Worm (Caenorhabditis elegans): ENCODE measurements around the gene T19H5.4.

Gene T19H5.4

DNA sequence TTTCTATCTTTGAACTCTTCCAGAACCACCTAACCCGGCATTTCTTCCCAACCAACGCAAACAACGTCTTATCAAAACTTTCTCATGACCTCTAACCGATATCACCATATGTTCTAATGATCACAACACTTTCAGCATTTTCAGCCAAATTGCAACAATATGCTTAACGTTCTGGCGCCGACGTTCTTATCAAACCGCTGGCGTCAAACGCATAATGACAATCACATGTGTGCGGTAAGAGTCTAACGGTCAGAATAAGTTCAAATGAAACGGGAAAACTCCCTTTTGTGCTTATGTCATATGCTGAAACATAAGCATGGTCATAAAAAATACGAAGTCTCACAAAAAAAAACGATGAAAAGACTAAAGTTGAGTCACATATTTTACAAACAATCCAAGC lies 13.7 kb upstream of the T19H5.4 start (continued):
- TF ChIP-seq T26A8.4 (GFP tag; IDR thresholded peaks at IDR 0.05) (no peak), nhr-48 (tag; optimal IDR thresholded peaks at IDR 0.05) (peak; percentile 86), nhr-77 (tag; optimal IDR thresholded peaks at IDR 0.05) (peak; percentile 79), F44E2.7 (GFP tag; IDR thresholded peaks at IDR 0.05) (no peak), php-3 (GFP tag; IDR thresholded peaks at IDR 0.05) (peak; percentile 91), lin-38 (GFP tag; IDR thresholded peaks at IDR 0.05) (no peak), mep-1 (tag; optimal IDR thresholded peaks at IDR 0.05) (peak; percentile 60), ama-1 (optimal IDR thresholded peaks at IDR 0.05) (no peak), jun-1 (tag; optimal IDR thresholded peaks at IDR 0.05) (peak; percentile 53)

DNA sequence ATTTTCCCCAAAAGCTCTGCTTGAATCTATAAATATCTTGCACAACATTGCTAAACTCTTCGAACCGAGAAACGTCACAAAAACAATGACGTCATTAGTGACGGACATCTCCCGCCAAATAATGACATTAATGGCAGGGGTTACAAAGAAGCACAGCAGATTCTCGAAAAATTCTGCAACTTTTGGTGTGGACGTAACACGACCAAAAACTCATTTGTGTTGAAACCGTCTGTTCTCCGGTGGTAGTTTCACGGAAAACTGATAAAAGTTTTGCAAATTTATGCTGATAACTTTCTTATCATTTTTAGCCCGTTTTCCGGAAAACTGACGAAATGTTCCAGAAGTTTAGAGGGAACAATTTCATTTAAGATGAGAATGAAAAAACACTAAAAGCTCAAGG lies 11.4 kb upstream of the T19H5.4 start:
- TF ChIP-seq lin-39 (tag; optimal IDR thresholded peaks at IDR 0.05), result no peak
- peak; percentile 32 for TF ChIP-seq dve-1 (tag; optimal IDR thresholded peaks at IDR 0.05; ENCODE audit: insufficient read depth)
- no peak for TF ChIP-seq Y48G9A.11 (GFP tag; IDR thresholded peaks at IDR 0.05)
- 0 out of 2 replicates have a peak, but pooled peaks have one; percentile 25 for TF ChIP-seq mdt-29 (GFP tag; IDR thresholded peaks at IDR 0.05)
- TF ChIP-seq dmd-6 (GFP tag; IDR thresholded peaks at IDR 0.05), result peak; percentile 90
- peak in 1 of 2 experiments; percentile 15 for TF ChIP-seq lsy-2 (tag; optimal IDR thresholded peaks at IDR 0.05)
- no peak for TF ChIP-seq dmd-8 (GFP tag; IDR thresholded peaks at IDR 0.05)
- peak; percentile 45 for TF ChIP-seq nhr-28 (tag; optimal IDR thresholded peaks at IDR 0.05)
- peak; percentile 60 for TF ChIP-seq hlh-11 (tag; optimal IDR thresholded peaks at IDR 0.05)
- TF ChIP-seq lin-15B (tag; optimal IDR thresholded peaks at IDR 0.05), result no peak
- TF ChIP-seq arid-1 (GFP tag; conservative IDR thresholded peaks at IDR 0.05), result no peak
- no peak for TF ChIP-seq nhr-111 (GFP tag; optimal IDR thresholded peaks at IDR 0.05)
- TF ChIP-seq php-3 (GFP tag; IDR thresholded peaks at IDR 0.05), result 0 out of 2 replicates have a peak, but pooled peaks have one; percentile 13
- TF ChIP-seq daf-16 (GFP tag; optimal IDR thresholded peaks at IDR 0.05), result no peak
- TF ChIP-seq daf-16 (tag; optimal IDR thresholded peaks at IDR 0.05), result peak; percentile 31
- no peak for TF ChIP-seq nhr-77 (tag; optimal IDR thresholded peaks at IDR 0.05)

DNA sequence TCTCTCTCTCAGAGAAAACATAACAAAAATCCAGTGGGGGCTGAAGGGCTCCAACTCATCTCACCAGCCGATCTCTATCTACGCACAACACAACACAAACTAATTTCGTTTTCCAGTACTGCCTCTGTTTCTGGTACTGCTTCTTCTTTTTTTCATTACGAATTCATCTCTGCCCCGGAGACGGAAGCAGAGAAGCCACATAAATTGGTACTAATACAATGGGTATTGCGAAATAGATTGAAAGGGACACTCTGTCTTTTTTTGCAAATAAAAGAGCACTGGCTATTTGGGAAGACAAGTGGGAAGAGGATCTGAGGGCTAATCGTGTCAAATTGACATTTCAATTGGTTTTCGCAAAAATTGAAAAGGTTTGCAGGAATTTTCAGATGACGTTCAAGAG lies 10.1 kb upstream of the T19H5.4 start:
- peak; percentile 25 for TF ChIP-seq mep-1 (tag; optimal IDR thresholded peaks at IDR 0.05)
- peak; percentile 52; the same call in 1 of the 2 replicates for TF ChIP-seq ctbp-1 (GFP tag; IDR thresholded peaks at IDR 0.05)
- no peak for TF ChIP-seq nhr-11 (tag; optimal IDR thresholded peaks at IDR 0.05)
- TF ChIP-seq lsy-2 (tag; optimal IDR thresholded peaks at IDR 0.05), result peak in 1 of 2 experiments; percentile 14
- no peak for TF ChIP-seq D1046.2 (GFP tag; IDR thresholded peaks at IDR 0.05)

DNA sequence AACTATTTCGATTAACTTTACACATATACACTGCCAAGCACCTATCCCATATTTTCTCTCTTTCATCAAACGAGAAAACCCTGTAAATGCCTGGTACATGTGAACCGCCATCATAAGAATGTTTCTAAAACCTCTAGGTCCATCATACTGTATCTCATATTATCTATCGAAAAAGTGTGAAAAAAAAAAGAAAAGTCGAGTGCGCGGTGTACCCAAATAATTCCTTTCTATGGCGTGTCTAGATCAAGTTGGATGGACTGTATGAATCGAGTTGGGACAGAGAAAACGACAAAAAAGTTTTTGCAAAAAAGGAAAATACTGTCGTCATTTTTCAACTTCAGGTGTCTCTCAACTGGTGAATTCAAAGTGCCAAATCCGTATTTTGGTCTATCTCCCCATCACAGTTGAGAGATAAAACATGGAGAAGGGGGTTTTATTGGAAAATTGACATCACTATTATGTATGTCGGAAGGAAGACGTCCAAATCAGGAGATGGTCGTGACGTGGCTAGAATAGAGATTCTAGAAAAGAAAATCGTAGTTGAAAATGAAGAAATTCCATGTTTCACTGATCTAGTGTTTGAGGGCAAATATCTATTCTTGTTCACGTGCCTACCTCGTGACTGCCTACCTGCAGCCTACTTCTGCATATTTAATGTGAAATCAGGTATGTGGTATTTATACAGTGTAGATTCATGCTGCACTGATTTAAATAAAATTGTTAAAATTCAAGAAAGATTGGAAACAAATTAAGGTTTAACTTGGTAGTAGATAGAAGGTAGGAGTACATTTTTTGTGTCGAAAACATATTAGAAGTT lies 6.3 kb upstream of the T19H5.4 start:
- TF ChIP-seq nhr-76 (tag; optimal IDR thresholded peaks at IDR 0.05) (no peak), duxl-1 (tag; optimal IDR thresholded peaks at IDR 0.05; ENCODE audit: poor library complexity) (no peak), unc-130 (GFP tag; optimal IDR thresholded peaks at IDR 0.05) (no peak), nhr-6 (tag; optimal IDR thresholded peaks at IDR 0.05) (no peak), lin-29 (GFP tag; IDR thresholded peaks at IDR 0.05) (no peak), lir-3 (tag; optimal IDR thresholded peaks at IDR 0.05) (no peak), nhr-25 (tag; optimal IDR thresholded peaks at IDR 0.05; ENCODE audit: borderline replicate concordance, insufficient read depth) (no peak), R02D3.7 (tag; optimal IDR thresholded peaks at IDR 0.05) (no peak), zfp-2 (tag; optimal IDR thresholded peaks at IDR 0.05) (no peak), unc-39 (tag; optimal IDR thresholded peaks at IDR 0.05) (no peak), hlh-11 (tag; optimal IDR thresholded peaks at IDR 0.05) (peak; percentile 30), dpl-1 (GFP tag; optimal IDR thresholded peaks at IDR 0.05) (no peak), ZK337.2 (GFP tag; IDR thresholded peaks at IDR 0.05) (no peak), F49E8.2 (tag; optimal IDR thresholded peaks at IDR 0.05; ENCODE audit: borderline replicate concordance) (no peak), pha-4 (GFP tag; IDR thresholded peaks at IDR 0.05) (no peak), pha-4 (tag; optimal IDR thresholded peaks at IDR 0.05) (no peak), attf-4 (tag; optimal IDR thresholded peaks at IDR 0.05) (no peak), fos-1 (tag; optimal IDR thresholded peaks at IDR 0.05) (no peak), spr-1 (tag; optimal IDR thresholded peaks at IDR 0.05) (no peak), php-3 (GFP tag; IDR thresholded peaks at IDR 0.05) (no peak), egl-27 (tag; optimal IDR thresholded peaks at IDR 0.05) (no peak), daf-19 (GFP tag; conservative IDR thresholded peaks at IDR 0.05) (no peak)

Measured in whole organism, L4 larva.